Worm (Caenorhabditis elegans): ENCODE measurements around the gene spe-51.

The spe-51 gene

DNA sequence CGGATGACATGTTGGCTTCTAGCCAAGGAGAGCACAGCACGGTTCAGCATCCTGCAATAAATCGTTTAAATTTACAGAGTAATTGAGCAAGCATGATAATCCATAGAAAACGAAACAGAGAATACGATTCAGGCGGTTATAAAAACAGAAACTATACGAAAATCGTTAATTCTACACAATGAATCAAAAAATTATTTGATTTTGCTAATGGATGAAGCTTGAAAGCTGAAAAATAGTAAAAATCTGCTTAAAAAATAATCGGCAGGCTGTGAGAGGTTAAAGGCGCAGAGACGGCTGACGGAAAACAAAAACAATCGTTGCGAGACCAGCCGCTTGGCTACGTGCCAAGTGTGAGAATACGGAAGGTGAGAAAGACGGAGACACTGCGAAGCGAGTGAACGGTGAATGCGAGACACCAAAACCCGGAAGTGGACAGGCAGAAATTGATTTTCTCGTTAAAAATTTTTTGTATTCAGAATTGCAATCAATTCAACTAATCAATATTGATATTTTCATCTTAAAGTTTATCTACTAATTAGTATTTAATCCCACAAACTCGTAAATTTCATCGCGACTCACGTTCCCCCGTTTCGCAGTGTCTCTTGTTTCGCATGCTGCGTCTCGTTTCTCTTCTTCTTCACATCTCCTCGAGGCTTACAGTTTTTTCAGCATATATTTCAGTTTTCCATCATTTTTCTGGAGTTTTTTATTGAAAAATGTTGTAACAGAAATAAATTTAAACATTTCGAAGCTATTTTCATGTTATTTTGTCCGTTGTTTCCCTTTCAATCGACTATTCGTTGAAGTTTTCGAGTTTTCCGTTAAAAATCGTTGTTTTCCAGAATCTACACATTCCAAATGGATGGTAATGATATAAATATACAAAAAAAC is 32.2 kb upstream of the spe-51 start, which contains the start of the genes F29B9.11 and jmjd-1.2 (continued):
- peak; percentile 92 for TF ChIP-seq dve-1 (tag; optimal IDR thresholded peaks at IDR 0.05; ENCODE audit: insufficient read depth)
- TF ChIP-seq madf-5 (GFP tag; IDR thresholded peaks at IDR 0.05) = no peak
- no peak for TF ChIP-seq fos-1 (tag; optimal IDR thresholded peaks at IDR 0.05)
- TF ChIP-seq arid-1 (GFP tag; conservative IDR thresholded peaks at IDR 0.05) = peak; percentile 74
- TF ChIP-seq T20F7.1 (GFP tag; optimal IDR thresholded peaks at IDR 0.05) = no peak
- peak; percentile 57; the same call in 1 of the 2 replicates for TF ChIP-seq nhr-41 (GFP tag; IDR thresholded peaks at IDR 0.05)
- TF ChIP-seq nhr-77 (tag; optimal IDR thresholded peaks at IDR 0.05) = peak; percentile 90
- peak in 1 of 2 experiments; percentile 66 for TF ChIP-seq daf-16 (GFP tag; optimal IDR thresholded peaks at IDR 0.05)
- TF ChIP-seq daf-16 (tag; optimal IDR thresholded peaks at IDR 0.05) = peak; percentile 72
- no peak for TF ChIP-seq attf-4 (tag; optimal IDR thresholded peaks at IDR 0.05)
- TF ChIP-seq mdl-1 (tag; optimal IDR thresholded peaks at IDR 0.05) = peak in 1 of 2 experiments; percentile 70
- TF ChIP-seq daf-12 (tag; optimal IDR thresholded peaks at IDR 0.05) = no peak
- TF ChIP-seq nhr-237 (tag; optimal IDR thresholded peaks at IDR 0.05) = peak; percentile 34
- TF ChIP-seq rbr-2 (tag; optimal IDR thresholded peaks at IDR 0.05) = peak; percentile 95
- TF ChIP-seq sdz-12 (GFP tag; optimal IDR thresholded peaks at IDR 0.05) = peak; percentile 22
- TF ChIP-seq nhr-48 (tag; optimal IDR thresholded peaks at IDR 0.05) = peak; percentile 74
- peak; percentile 43; the same call in 1 of the 2 replicates for TF ChIP-seq saeg-2 (GFP tag; IDR thresholded peaks at IDR 0.05)
- peak; percentile 72; the same call in 1 of the 2 replicates for TF ChIP-seq D1046.2 (GFP tag; IDR thresholded peaks at IDR 0.05)
- peak; percentile 67; the same call in 1 of the 2 replicates for TF ChIP-seq madf-9 (GFP tag; conservative IDR thresholded peaks at IDR 0.05)
- TF ChIP-seq nhr-111 (GFP tag; optimal IDR thresholded peaks at IDR 0.05) = no peak
- peak; percentile 93 for TF ChIP-seq nhr-11 (tag; optimal IDR thresholded peaks at IDR 0.05)
- TF ChIP-seq pqm-1 (tag; optimal IDR thresholded peaks at IDR 0.05) = no peak
- TF ChIP-seq unc-62 (GFP tag; optimal IDR thresholded peaks at IDR 0.05 in 1 of 2) = peak in 1 of 2 experiments; percentile 88
- no peak for TF ChIP-seq unc-62 (tag; optimal IDR thresholded peaks at IDR 0.05)
- TF ChIP-seq lin-29 (GFP tag; IDR thresholded peaks at IDR 0.05) = no peak
- TF ChIP-seq F26F4.8 (GFP tag; conservative IDR thresholded peaks at IDR 0.05) = no peak
- peak; percentile 84 for TF ChIP-seq fkh-10 (GFP tag; optimal IDR thresholded peaks at IDR 0.05)
- TF ChIP-seq duxl-1 (tag; optimal IDR thresholded peaks at IDR 0.05; ENCODE audit: poor library complexity) = peak; percentile 73
- no peak for TF ChIP-seq jun-1 (tag; optimal IDR thresholded peaks at IDR 0.05)
- peak; percentile 73 for TF ChIP-seq nhr-6 (tag; optimal IDR thresholded peaks at IDR 0.05)
- TF ChIP-seq dpl-1 (GFP tag; optimal IDR thresholded peaks at IDR 0.05) = peak; percentile 80
- peak; percentile 89 for TF ChIP-seq hmg-1.1 (GFP tag; IDR thresholded peaks at IDR 0.05)
- TF ChIP-seq F44E2.7 (GFP tag; IDR thresholded peaks at IDR 0.05) = no peak
- TF ChIP-seq mes-2 (tag; optimal IDR thresholded peaks at IDR 0.05; ENCODE audit: poor library complexity, severe bottlenecking) = peak; percentile 89
- peak; percentile 87 for TF ChIP-seq lin-13 (GFP tag; optimal IDR thresholded peaks at IDR 0.05)

DNA sequence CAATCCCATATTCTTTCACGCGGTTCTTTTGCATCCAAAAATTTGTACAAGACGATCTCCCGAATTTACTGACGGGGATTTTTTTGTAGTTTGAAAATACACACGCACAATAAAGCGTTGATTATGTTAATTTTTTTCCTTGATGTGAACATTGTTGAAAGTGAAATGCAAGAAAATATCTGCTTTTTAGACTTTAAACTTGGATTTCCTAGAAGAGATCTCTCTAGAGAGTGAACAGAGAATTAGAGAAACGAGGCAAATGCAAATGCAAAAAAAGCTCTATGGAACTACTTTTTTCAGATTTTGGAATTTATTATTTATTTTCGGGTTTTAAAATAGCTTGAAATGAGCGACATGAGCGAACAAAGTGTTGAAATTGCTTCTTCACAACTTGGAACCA is 27.5 kb upstream of the spe-51 start, which contains the start of gene F29B9.1:
Gene F29B9.1, plus strand, starts transcription at position 301 of the 400 bp plus-strand sequence.
- TF ChIP-seq duxl-1 (tag; optimal IDR thresholded peaks at IDR 0.05; ENCODE audit: poor library complexity) (peak; percentile 26), arid-1 (GFP tag; conservative IDR thresholded peaks at IDR 0.05) (no peak)

DNA sequence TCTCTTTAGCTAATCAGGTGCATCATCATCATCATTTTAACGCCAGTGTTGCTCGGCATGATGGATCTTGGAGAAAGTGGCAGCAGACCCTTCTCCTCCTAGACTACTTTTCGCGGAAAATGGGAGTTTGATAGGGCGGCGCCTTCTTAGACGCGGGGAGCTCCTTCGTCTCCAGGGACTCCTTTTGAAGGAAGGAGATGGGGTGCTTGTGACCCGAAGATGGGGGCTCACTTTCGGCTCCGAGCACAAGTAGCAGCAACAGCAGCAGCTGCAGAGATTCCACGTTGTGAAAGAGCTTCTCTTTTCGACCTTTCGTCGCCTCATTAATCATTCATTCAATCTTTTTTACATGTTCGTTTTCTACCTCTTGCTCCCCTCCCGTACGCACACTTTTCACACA is 25.2 kb upstream of the spe-51 start:
- peak; percentile 79 for TF ChIP-seq set-16 (GFP tag; IDR thresholded peaks at IDR 0.05)
- TF ChIP-seq unc-62 (GFP tag; optimal IDR thresholded peaks at IDR 0.05 in 1 of 2) = peak in 1 of 2 experiments; percentile 77
- no peak for TF ChIP-seq unc-62 (tag; optimal IDR thresholded peaks at IDR 0.05)
- 0 out of 2 replicates have a peak, but pooled peaks have one; percentile 25 for TF ChIP-seq ceh-20 (GFP tag; IDR thresholded peaks at IDR 0.05)
- no peak for TF ChIP-seq mes-2 (tag; optimal IDR thresholded peaks at IDR 0.05; ENCODE audit: poor library complexity, severe bottlenecking)
